Fruit fly (Drosophila melanogaster) whole organism, prepupa: ENCODE data around the gene CG18636.
"Not testable (repeated sequence)": the region's sequence is repeated elsewhere in the genome, so short reads cannot be mapped to it uniquely, and the experiment has no call there.

Experiments used
- CG31627 ChIP-seq: fragments of 200-800 bp; sonication (Bioruptor generic); optimal IDR thresholded peaks from 3 replicates; lab custom pipeline; 2016; ENCODE audit warnings: missing biosample characterization, missing genetic modification characterization
- Ets21C ChIP-seq: fragments of 200-800 bp; sonication (Bioruptor generic); optimal IDR thresholded peaks from 3 replicates; lab custom pipeline; 2016; ENCODE audit warnings: missing biosample characterization, missing genetic modification characterization
- net ChIP-seq: fragments of 200-800 bp; sonication (Bioruptor generic); optimal IDR thresholded peaks from 3 replicates; lab custom pipeline; 2016; ENCODE audit warnings: missing biosample characterization, missing genetic modification characterization

The CG18636 gene

DNA sequence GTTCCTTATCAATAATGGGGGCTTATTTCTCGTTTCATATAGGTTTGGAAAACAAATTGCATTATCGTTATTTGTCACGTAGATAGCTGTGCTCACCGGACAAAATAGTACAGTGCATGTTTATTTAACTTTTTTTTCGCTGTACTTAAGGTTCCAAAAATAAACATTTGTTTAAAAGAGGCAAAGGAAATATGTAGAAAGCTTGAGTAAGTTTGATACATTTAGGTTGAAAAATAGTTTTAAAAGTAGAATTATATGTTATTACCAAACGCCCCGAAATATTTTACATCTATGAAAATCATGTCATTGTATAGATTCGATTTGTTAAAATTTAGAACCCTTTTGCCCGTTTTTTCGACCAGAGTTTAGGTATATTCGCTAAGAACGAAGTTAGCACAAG lies 48.9 kb downstream of the CG18636 start, which contains the start of gene CG31835:
TSS of gene CG31835 (plus strand) at position 301 of the 400 bp plus-strand sequence.
- TF ChIP-seq CG31627 (GFP tag; lab: Kevin White, UChicago); net; Ets21C (GFP tag; lab: Kevin White, UChicago): not testable (repeated sequence)
